Fruit fly (Drosophila melanogaster): ENCODE results near the gene CG10565.

The CG10565 gene

DNA sequence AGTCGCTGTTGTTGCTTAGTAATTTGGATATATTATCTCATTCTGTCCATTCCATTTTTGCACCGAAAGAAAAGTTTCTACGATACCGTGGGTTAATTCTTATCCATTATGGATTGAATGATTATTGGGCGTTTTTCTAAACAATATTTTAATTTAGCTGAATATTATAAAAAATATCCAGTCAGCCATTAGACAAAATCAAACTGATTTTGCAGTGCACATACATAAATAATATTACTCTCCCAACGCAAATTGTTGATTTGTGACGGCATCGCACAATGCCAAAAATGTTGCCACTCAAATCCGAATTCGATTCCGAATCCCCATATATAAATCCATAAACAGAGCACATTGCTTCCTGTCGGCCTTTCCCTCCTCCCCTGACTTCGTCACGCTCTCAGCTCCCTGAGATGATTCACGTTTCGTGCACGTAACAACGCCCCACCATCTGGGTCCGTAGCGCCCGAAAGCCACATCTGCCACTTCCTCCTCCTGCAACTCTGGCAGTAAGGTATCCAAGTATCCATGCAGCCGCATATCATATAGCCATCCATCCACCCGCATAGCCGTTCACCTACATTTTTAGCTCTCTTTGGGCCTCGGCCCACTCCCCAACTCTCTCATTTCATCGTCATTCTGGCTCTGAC, 40.9 kb upstream of the CG10565 start (continued):
- TF ChIP-seq CG7556 (GFP tag; optimal IDR thresholded peaks at IDR 0.05) = peak; percentile 66
- TF ChIP-seq CG32772 (GFP tag; IDR thresholded peaks at IDR 0.05) = peak; percentile 61; the same call in 1 of the 2 replicates
- peak; percentile 71 for TF ChIP-seq D19B (GFP tag; optimal IDR thresholded peaks at IDR 0.05)
- no peak for TF ChIP-seq dati (GFP tag; IDR thresholded peaks at IDR 0.05)
- peak; percentile 67 for TF ChIP-seq mam (GFP tag; optimal IDR thresholded peaks at IDR 0.05)
- peak; percentile 11 for TF ChIP-seq CG15696 (tag; optimal IDR thresholded peaks at IDR 0.05)
- TF ChIP-seq nerfin-2 (GFP tag; IDR thresholded peaks at IDR 0.05; ENCODE audit: partially characterized antibody) = no peak
- no peak for TF ChIP-seq lola (GFP tag; optimal IDR thresholded peaks at IDR 0.05)
- no peak for TF ChIP-seq aop (GFP tag; IDR thresholded peaks at IDR 0.05)
- TF ChIP-seq CG10321 (GFP tag; IDR thresholded peaks at IDR 0.05) = peak; percentile 41; the same call in 1 of the 2 replicates
- TF ChIP-seq hkb (optimal IDR thresholded peaks at IDR 0.05) = no peak
- TF ChIP-seq hkb (GFP tag; IDR thresholded peaks at IDR 0.05) = peak; percentile 66
- no peak for TF ChIP-seq twi (tag; optimal IDR thresholded peaks at IDR 0.05)
- TF ChIP-seq CG1529 (GFP tag; optimal IDR thresholded peaks at IDR 0.05) = no peak
- TF ChIP-seq Six4 (GFP tag; optimal IDR thresholded peaks at IDR 0.05) = no peak
- peak; percentile 64 for TF ChIP-seq CG6854 (GFP tag; optimal IDR thresholded peaks at IDR 0.05)
- TF ChIP-seq Abd-B (GFP tag; optimal IDR thresholded peaks at IDR 0.05) = peak; percentile 1
- TF ChIP-seq CG11723 (GFP tag; optimal IDR thresholded peaks at IDR 0.05) = no peak
- TF ChIP-seq Sox102F (GFP tag; optimal IDR thresholded peaks at IDR 0.05) = no peak
- no peak for TF ChIP-seq chn (GFP tag; optimal IDR thresholded peaks at IDR 0.05)
- TF ChIP-seq CG11695 (GFP tag; IDR thresholded peaks at IDR 0.05) = peak; percentile 79; the same call in 2 of the 3 replicates
- TF ChIP-seq HLHmδ (GFP tag; optimal IDR thresholded peaks at IDR 0.05) = no peak
- peak; percentile 66 for TF ChIP-seq Xbp1 (GFP tag; optimal IDR thresholded peaks at IDR 0.05)
- TF ChIP-seq Usf (GFP tag; optimal IDR thresholded peaks at IDR 0.05) = no peak
- TF ChIP-seq CG17829 (tag; optimal IDR thresholded peaks at IDR 0.05) = no peak
- peak; percentile 49 for TF ChIP-seq CG17359 (tag; optimal IDR thresholded peaks at IDR 0.05)
- peak; percentile 47 for TF ChIP-seq az2 (GFP tag; optimal IDR thresholded peaks at IDR 0.05)
- TF ChIP-seq hth (optimal IDR thresholded peaks at IDR 0.05) = no peak
- peak; percentile 57 for TF ChIP-seq scrt (GFP tag; optimal IDR thresholded peaks at IDR 0.05)
- TF ChIP-seq Asciz (GFP tag; optimal IDR thresholded peaks at IDR 0.05) = no peak
- TF ChIP-seq CoRest (tag; optimal IDR thresholded peaks at IDR 0.05) = no peak
- TF ChIP-seq C15 (GFP tag; IDR thresholded peaks at IDR 0.05) = no peak
- TF ChIP-seq bbx (GFP tag; IDR thresholded peaks at IDR 0.05; ENCODE audit: partially characterized antibody) = no peak
- peak; percentile 52 for TF ChIP-seq Oli (tag; optimal IDR thresholded peaks at IDR 0.05)
- TF ChIP-seq Camta (GFP tag; optimal IDR thresholded peaks at IDR 0.05) = peak; percentile 36
- TF ChIP-seq CHES-1-like (GFP tag; optimal IDR thresholded peaks at IDR 0.05) = peak; percentile 30
- TF ChIP-seq eyg (GFP tag; optimal IDR thresholded peaks at IDR 0.05) = peak; percentile 27
- no peak; the same call in 1 of the 2 replicates for TF ChIP-seq Xrp1 (GFP tag; IDR thresholded peaks at IDR 0.05)
- TF ChIP-seq CG15269 (tag; optimal IDR thresholded peaks at IDR 0.05) = peak; percentile 81
- no peak for TF ChIP-seq danr (GFP tag; IDR thresholded peaks at IDR 0.05)
- peak; percentile 3 for TF ChIP-seq odd (GFP tag; optimal IDR thresholded peaks at IDR 0.05)
- TF ChIP-seq nmo (GFP tag; optimal IDR thresholded peaks at IDR 0.05) = peak; percentile 33
- TF ChIP-seq CG15011 (GFP tag; optimal IDR thresholded peaks at IDR 0.05) = peak; percentile 67
- peak; percentile 34 for TF ChIP-seq Dad (GFP tag; optimal IDR thresholded peaks at IDR 0.05)
- TF ChIP-seq lbe (GFP tag; optimal IDR thresholded peaks at IDR 0.05) = no peak
- peak; percentile 34 for TF ChIP-seq Deaf1 (tag; optimal IDR thresholded peaks at IDR 0.05)
- TF ChIP-seq tup (GFP tag; optimal IDR thresholded peaks at IDR 0.05) = peak; percentile 8
- TF ChIP-seq crol (GFP tag; IDR thresholded peaks at IDR 0.05) = peak; percentile 74
- no peak for TF ChIP-seq CG3163 (GFP tag; optimal IDR thresholded peaks at IDR 0.05)
- no peak for TF ChIP-seq ftz-f1 (GFP tag; optimal IDR thresholded peaks at IDR 0.05)

All from whole organism, embryonic.